Worm (Caenorhabditis elegans) whole organism, L1 larva: ENCODE measurements around the gene mppb-1.

ENCODE experiments used
- C04F5.9 ChIP-seq: sonication (generic microtip); optimal IDR thresholded peaks from 2 replicates; lab custom pipeline; 2016; ENCODE audit warnings: missing genetic modification characterization, missing compliant biosample characterization
- C16A3.4 ChIP-seq: fragments of 150-350 bp; optimal IDR thresholded peaks from 2 replicates; lab custom pipeline; 2014; ENCODE audit warnings: missing biosample characterization, missing genetic modification characterization
- C34B4.2 ChIP-seq: sonication (generic microtip); optimal IDR thresholded peaks from 2 replicates; lab custom pipeline; 2017; ENCODE audit warnings: mild to moderate bottlenecking, missing genetic modification characterization, missing compliant biosample characterization
- F16B12.6 ChIP-seq: fragments of 150-350 bp; optimal IDR thresholded peaks from 2 replicates; lab custom pipeline; 2014; ENCODE audit warnings: missing biosample characterization, missing genetic modification characterization
- Y116A8C.19 ChIP-seq: sonication (generic microtip); optimal IDR thresholded peaks from 2 replicates; lab custom pipeline; 2016; ENCODE audit warnings: missing compliant biosample characterization, missing genetic modification characterization, borderline replicate concordance
- aly-2 ChIP-seq: fragments of 150-350 bp; optimal IDR thresholded peaks from 2 replicates; lab custom pipeline; 2014; ENCODE audit warnings: missing biosample characterization, missing genetic modification characterization
- blmp-1 ChIP-seq: fragments of 150-350 bp; optimal IDR thresholded peaks from 2 replicates; lab custom pipeline; 2014; ENCODE audit warnings: missing biosample characterization, missing genetic modification characterization
- ceh-63 ChIP-seq: fragments of 200-800 bp; sonication (Bioruptor generic); optimal IDR thresholded peaks from 2 replicates; lab custom pipeline; 2018; ENCODE audit warnings: mild to moderate bottlenecking, missing genetic modification characterization, missing compliant biosample characterization
- ceh-8 ChIP-seq: fragments of 200-800 bp; sonication (Bioruptor generic); optimal IDR thresholded peaks from 2 replicates; lab custom pipeline; 2018; ENCODE audit warnings: mild to moderate bottlenecking, missing genetic modification characterization, moderate library complexity, missing compliant biosample characterization
- ceh-82 ChIP-seq, 3 experiments: fragments of 150-350 bp in 1 of 3; sonication (generic microtip) in 2 of 3; optimal IDR thresholded peaks; 2 replicates each; lab custom pipeline; 2014 to 2017; ENCODE audit warnings: missing biosample characterization in 3 of 3, missing genetic modification characterization in 3 of 3
- ceh-88 ChIP-seq: fragments of 200-800 bp; sonication (Bioruptor generic); IDR thresholded peaks from 2 replicates; pipeline ENCODE4 v1.3.6; 2022; ENCODE audit warnings: missing genetic modification characterization, missing compliant biosample characterization
- ceh-90 ChIP-seq: sonication (generic microtip); optimal IDR thresholded peaks from 2 replicates; lab custom pipeline; 2016; ENCODE audit warnings: missing genetic modification characterization, missing compliant biosample characterization
- dpl-1 ChIP-seq, 3 experiments: fragments of 150-350 bp in 2 of 3; sonication (generic microtip) in 1 of 3; optimal IDR thresholded peaks; 2 replicates each; lab custom pipeline; 2014 to 2017; ENCODE audit warnings: missing biosample characterization in 3 of 3, missing genetic modification characterization in 3 of 3, missing genetic modification reagents in 3 of 3
- dsc-1 ChIP-seq: sonication (generic microtip); optimal IDR thresholded peaks from 2 replicates; lab custom pipeline; 2016; ENCODE audit warnings: mild to moderate bottlenecking, missing genetic modification characterization, missing compliant biosample characterization
- efl-1 ChIP-seq, 4 experiments: fragments of 150-350 bp; optimal IDR thresholded peaks in 3 of 4; peaks in 1 of 4; 1 replicate in 1 of 4; 2 replicates in 3 of 4; lab custom pipeline; 2014; ENCODE audit warnings: missing biosample characterization in 2 of 4, missing genetic modification characterization in 2 of 4, missing genetic modification reagents in 2 of 4
- egl-13 ChIP-seq: sonication (generic microtip); optimal IDR thresholded peaks from 2 replicates; lab custom pipeline; 2016; ENCODE audit warnings: missing genotype, missing genetic modification reagents, missing genetic modification characterization, missing compliant biosample characterization
- elt-2 ChIP-seq: sonication (generic microtip); optimal IDR thresholded peaks from 2 replicates; lab custom pipeline; 2016; ENCODE audit warnings: missing genetic modification characterization, mild to moderate bottlenecking, inconsistent platforms, missing compliant biosample characterization, missing genetic modification reagents
- fkh-4 ChIP-seq: sonication (generic microtip); optimal IDR thresholded peaks from 2 replicates; lab custom pipeline; 2016; ENCODE audit warnings: missing compliant biosample characterization, missing genetic modification characterization, borderline replicate concordance
- grh-1 ChIP-seq: fragments of 200-800 bp; sonication (Bioruptor generic); IDR thresholded peaks from 2 replicates; pipeline ENCODE4 v1.3.6; 2022; ENCODE audit warnings: missing genetic modification reagents, missing genetic modification characterization, missing compliant biosample characterization
- hlh-17 ChIP-seq: fragments of 200-800 bp; sonication (Bioruptor generic); optimal IDR thresholded peaks from 2 replicates; lab custom pipeline; 2018; ENCODE audit warnings: missing genetic modification characterization, mild to moderate bottlenecking, missing compliant biosample characterization, moderate library complexity, borderline replicate concordance
- hlh-4 ChIP-seq: sonication (generic microtip); optimal IDR thresholded peaks from 2 replicates; lab custom pipeline; 2016; ENCODE audit warnings: mild to moderate bottlenecking, missing genetic modification characterization, missing compliant biosample characterization
- hpl-2 ChIP-seq: fragments of 150-350 bp; optimal IDR thresholded peaks from 2 replicates; lab custom pipeline; 2014; ENCODE audit warnings: missing biosample characterization, missing genetic modification reagents, missing genetic modification characterization
- irx-1 ChIP-seq: sonication (generic microtip); optimal IDR thresholded peaks from 2 replicates; lab custom pipeline; 2016; ENCODE audit warnings: missing genetic modification characterization, missing compliant biosample characterization
- lin-35 ChIP-seq, 2 experiments: fragments of 150-350 bp; optimal IDR thresholded peaks; 2 replicates each; lab custom pipeline; 2014; ENCODE audit warnings: missing biosample characterization in 2 of 2, missing genetic modification characterization in 2 of 2, missing genetic modification reagents in 2 of 2
- lin-39 ChIP-seq: fragments of 150-350 bp; optimal IDR thresholded peaks from 2 replicates; lab custom pipeline; 2014; ENCODE audit warnings: missing biosample characterization, missing genetic modification reagents, missing genetic modification characterization
- lsy-2 ChIP-seq, 2 experiments: fragments of 150-350 bp; optimal IDR thresholded peaks; 2 replicates each; lab custom pipeline; 2014; ENCODE audit warnings: missing biosample characterization in 2 of 2, missing genetic modification characterization in 2 of 2
- mef-2 ChIP-seq: fragments of 150-350 bp; optimal IDR thresholded peaks from 2 replicates; lab custom pipeline; 2014; ENCODE audit warnings: missing biosample characterization, missing genetic modification characterization
- mep-1 ChIP-seq: fragments of 150-350 bp; optimal IDR thresholded peaks from 2 replicates; lab custom pipeline; 2014; ENCODE audit warnings: missing biosample characterization, missing genetic modification characterization
- nhr-19 ChIP-seq: fragments of 200-800 bp; sonication (Bioruptor generic); conservative IDR thresholded peaks from 2 replicates; pipeline ENCODE4 v1.3.6; 2022; ENCODE audit warnings: missing genetic modification characterization, missing compliant biosample characterization
- nhr-28 ChIP-seq: fragments of 150-350 bp; optimal IDR thresholded peaks from 2 replicates; lab custom pipeline; 2014; ENCODE audit warnings: missing biosample characterization, missing genetic modification characterization
- nhr-71 ChIP-seq: sonication (generic microtip); optimal IDR thresholded peaks from 2 replicates; lab custom pipeline; 2016; ENCODE audit warnings: mild to moderate bottlenecking, missing genetic modification characterization, moderate library complexity, missing compliant biosample characterization
- nhr-77 ChIP-seq: fragments of 150-350 bp; optimal IDR thresholded peaks from 2 replicates; lab custom pipeline; 2014; ENCODE audit warnings: missing biosample characterization, missing genetic modification characterization
- nhr-85 ChIP-seq: sonication (generic microtip); peaks from one replicate; lab custom pipeline; 2016; ENCODE audit warnings: missing genetic modification characterization, inconsistent platforms, missing compliant biosample characterization
- nhr-90 ChIP-seq: sonication (generic microtip); optimal IDR thresholded peaks from 2 replicates; lab custom pipeline; 2016; ENCODE audit warnings: mild to moderate bottlenecking, missing genetic modification characterization, missing compliant biosample characterization; ENCODE audit not compliant: poor library complexity
- pqm-1 ChIP-seq: sonication (generic microtip); optimal IDR thresholded peaks from 3 replicates; lab custom pipeline; 2017; ENCODE audit warnings: missing biosample characterization, missing genetic modification characterization
- swsn-7 ChIP-seq: sonication (generic microtip); optimal IDR thresholded peaks from 2 replicates; lab custom pipeline; 2016; ENCODE audit warnings: missing genetic modification characterization, missing compliant biosample characterization
- tbx-2 ChIP-seq: sonication (generic microtip); optimal IDR thresholded peaks from 2 replicates; lab custom pipeline; 2016; ENCODE audit warnings: missing genetic modification characterization, missing compliant biosample characterization
- unc-130 ChIP-seq: fragments of 150-350 bp; optimal IDR thresholded peaks from 2 replicates; lab custom pipeline; 2017; ENCODE audit warnings: missing biosample characterization, missing genetic modification characterization, inconsistent platforms
- unc-30 ChIP-seq: sonication (generic microtip); optimal IDR thresholded peaks from 2 replicates; lab custom pipeline; 2017; ENCODE audit warnings: missing biosample characterization, missing genetic modification characterization
- xbp-1 ChIP-seq: sonication (generic microtip); optimal IDR thresholded peaks from 2 replicates; lab custom pipeline; 2016; ENCODE audit warnings: missing genetic modification characterization, missing compliant biosample characterization
- zip-4 ChIP-seq: fragments of 200-800 bp; sonication (Bioruptor generic); optimal IDR thresholded peaks from 2 replicates; lab custom pipeline; 2018; ENCODE audit warnings: mild to moderate bottlenecking, missing genetic modification characterization, moderate library complexity, missing compliant biosample characterization

mppb-1 gene

DNA sequence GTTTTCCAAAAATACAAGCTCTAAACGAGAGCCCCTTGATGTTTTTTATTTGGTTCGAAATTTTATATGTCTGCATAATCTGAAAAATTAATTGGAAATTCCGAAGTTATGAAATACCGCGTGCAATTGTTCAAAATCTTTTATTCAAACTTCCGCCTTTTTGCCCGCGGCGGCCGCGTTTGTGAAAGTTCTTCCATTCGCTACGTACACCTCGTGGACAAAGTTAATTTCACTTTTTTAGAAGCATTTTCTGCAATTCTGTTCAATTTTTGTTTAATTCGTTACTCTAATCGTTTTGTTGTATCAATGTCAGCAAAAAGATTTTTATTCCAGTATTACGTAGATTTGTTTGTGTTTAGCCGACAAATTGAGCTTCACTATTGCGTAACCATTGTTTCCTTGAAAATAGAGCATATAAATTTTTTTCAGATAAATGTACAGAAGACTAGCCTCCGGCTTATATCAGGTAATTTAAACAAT, at the start of gene mppb-1 (continued):
- TF ChIP-seq C04F5.9 (tag; lab: Kevin White, UChicago): peak; percentile 84
- peak; percentile 92 for TF ChIP-seq tbx-2
- TF ChIP-seq C16A3.4 (tag; lab: Kevin White, UChicago): peak; percentile 81
- TF ChIP-seq efl-1 (optimal IDR thresholded peaks at IDR 0.05; lab: Kevin White, UChicago): peak; percentile 85 to 97
- peak; percentile 96 to 99 for TF ChIP-seq efl-1 (GFP tag; optimal IDR thresholded peaks at IDR 0.05 in 1 of 2; lab: Kevin White, UChicago)
- TF ChIP-seq nhr-28: no peak
- peak; percentile 56 for TF ChIP-seq nhr-77 (tag; lab: Kevin White, UChicago)
- TF ChIP-seq swsn-7 (tag; lab: Kevin White, UChicago): peak; percentile 87
- TF ChIP-seq nhr-71 (tag; lab: Kevin White, UChicago): peak; percentile 94
- TF ChIP-seq nhr-90: peak; percentile 94
- TF ChIP-seq ceh-82 (tag; optimal IDR thresholded peaks at IDR 0.05; lab: Kevin White, UChicago): peak; percentile 73 to 79 (median 76)
- TF ChIP-seq hpl-2 (GFP tag; lab: Kevin White, UChicago): no peak
- peak; percentile 6 for TF ChIP-seq mef-2
- peak; percentile 85 for TF ChIP-seq nhr-19 (GFP tag; lab: Robert Waterston, UW)
- TF ChIP-seq lsy-2 (tag; optimal IDR thresholded peaks at IDR 0.05; lab: Kevin White, UChicago): peak; percentile 79 to 88
- TF ChIP-seq fkh-4 (tag; lab: Kevin White, UChicago): peak; percentile 94
- TF ChIP-seq xbp-1 (tag; lab: Kevin White, UChicago): peak; percentile 90
- peak; percentile 96 for TF ChIP-seq nhr-85 (tag; lab: Kevin White, UChicago)
- peak; percentile 32 for TF ChIP-seq C34B4.2 (tag; lab: Kevin White, UChicago)
- peak; percentile 69 for TF ChIP-seq grh-1 (GFP tag; lab: Robert Waterston, UW)
- peak; percentile 8 for TF ChIP-seq hlh-4 (tag; lab: Kevin White, UChicago)
- peak; percentile 72 for TF ChIP-seq elt-2 (tag; lab: Kevin White, UChicago)
- peak; percentile 81 for TF ChIP-seq ceh-8
- TF ChIP-seq ceh-88 (GFP tag; lab: Robert Waterston, UW): peak; percentile 70
- peak; percentile 94 for TF ChIP-seq ceh-90
- TF ChIP-seq irx-1 (tag; lab: Kevin White, UChicago): peak; percentile 92
- no peak for TF ChIP-seq unc-30 (tag; lab: Kevin White, UChicago)
- TF ChIP-seq lin-35 (GFP tag; optimal IDR thresholded peaks at IDR 0.05; lab: Kevin White, UChicago): peak; percentile 97 to 98
- peak; percentile 92 for TF ChIP-seq dsc-1
- peak; percentile 91 for TF ChIP-seq Y116A8C.19 (tag; lab: Kevin White, UChicago)
- peak; percentile 23 for TF ChIP-seq aly-2
- TF ChIP-seq lin-39 (tag; lab: Kevin White, UChicago): peak; percentile 69

DNA sequence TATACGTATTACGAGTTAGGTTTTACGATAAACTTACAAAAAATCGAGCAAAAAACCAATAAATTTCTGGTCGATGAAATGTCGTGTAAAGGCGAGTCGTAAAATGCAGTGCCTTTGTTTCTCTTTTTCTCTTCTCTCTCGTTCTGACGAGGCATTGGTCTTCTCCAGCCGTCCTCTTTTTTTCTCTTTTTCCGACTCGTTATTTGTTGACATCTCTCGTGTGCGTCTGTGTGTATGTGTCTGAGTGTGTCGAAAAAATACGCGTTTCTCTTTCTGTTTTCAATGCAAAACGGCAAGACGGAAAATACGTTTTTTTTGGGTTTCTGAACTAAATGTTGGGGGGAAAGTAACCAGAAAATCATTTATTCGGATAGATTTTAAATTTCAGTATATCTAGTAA, 41.9 kb upstream of the mppb-1 start, which contains the start of gene C53D6.6:
C53D6.6 (minus strand) TSS at position 118 of the 400 bp plus-strand sequence.
- peak; percentile 50 for TF ChIP-seq mep-1 (tag; lab: Kevin White, UChicago)
- no peak for TF ChIP-seq unc-130 (tag; lab: Kevin White, UChicago)
- no peak for TF ChIP-seq C34B4.2 (tag; lab: Kevin White, UChicago)
- peak in 1 of 3 experiments; percentile 2 for TF ChIP-seq dpl-1 (GFP tag; optimal IDR thresholded peaks at IDR 0.05; lab: Kevin White, UChicago)
- no peak for TF ChIP-seq zip-4 (GFP tag; lab: Kevin White, UChicago)
- peak; percentile 4 for TF ChIP-seq F16B12.6 (tag; lab: Kevin White, UChicago)
- peak; percentile 71 for TF ChIP-seq blmp-1 (tag; lab: Kevin White, UChicago)
- TF ChIP-seq egl-13: no peak
- TF ChIP-seq pqm-1 (tag; lab: Kevin White, UChicago): no peak
- TF ChIP-seq efl-1 (optimal IDR thresholded peaks at IDR 0.05; lab: Kevin White, UChicago): peak; percentile 5 to 17
- TF ChIP-seq efl-1 (GFP tag; optimal IDR thresholded peaks at IDR 0.05 in 1 of 2; lab: Kevin White, UChicago): no peak
- TF ChIP-seq ceh-63 (GFP tag; lab: Kevin White, UChicago): no peak
- no peak for TF ChIP-seq hlh-17 (GFP tag; lab: Kevin White, UChicago)
